Fruit fly (Drosophila melanogaster) whole organism, pupa: Measurements from ENCODE around the gene PIG-H.

Experiments
- CG10348 ChIP-seq: fragments of 200-800 bp; sonication (Bioruptor generic); IDR thresholded peaks from 2 replicates; pipeline ENCODE4 v1.3.6; 2022; ENCODE audit warnings: missing biosample characterization, missing genetic modification characterization
- CG12605 ChIP-seq: fragments of 200-800 bp; sonication (Bioruptor generic); IDR thresholded peaks from 2 replicates; pipeline ENCODE4 v1.3.6; 2022; ENCODE audit warnings: missing biosample characterization, missing genetic modification characterization
- CG13204 ChIP-seq: fragments of 200-800 bp; sonication (Bioruptor generic); optimal IDR thresholded peaks from 2 replicates; lab custom pipeline; 2018; ENCODE audit warnings: missing biosample characterization, mild to moderate bottlenecking, missing genetic modification characterization, moderate library complexity
- CG14655 ChIP-seq: fragments of 200-800 bp; sonication (Bioruptor generic); optimal IDR thresholded peaks from 3 replicates; lab custom pipeline; 2017; ENCODE audit warnings: mild to moderate bottlenecking, missing biosample characterization, missing genetic modification reagents, missing genetic modification characterization
- CG15710 ChIP-seq: fragments of 200-800 bp; sonication (Bioruptor generic); optimal IDR thresholded peaks from 2 replicates; lab custom pipeline; 2018; ENCODE audit warnings: missing biosample characterization, mild to moderate bottlenecking, missing genetic modification characterization, moderate library complexity
- CG17806 ChIP-seq: fragments of 200-800 bp; sonication (Bioruptor generic); optimal IDR thresholded peaks from 2 replicates; lab custom pipeline; 2018; ENCODE audit warnings: missing biosample characterization, mild to moderate bottlenecking, missing genetic modification characterization, moderate library complexity
- CG32121 ChIP-seq: fragments of 200-800 bp; sonication (Bioruptor generic); IDR thresholded peaks from 2 replicates; pipeline ENCODE4 v1.3.6; 2022; ENCODE audit warnings: missing biosample characterization, missing genetic modification characterization
- CG34367 ChIP-seq: fragments of 200-800 bp; sonication (Bioruptor generic); optimal IDR thresholded peaks from 2 replicates; lab custom pipeline; 2018; ENCODE audit warnings: missing biosample characterization, mild to moderate bottlenecking, missing genetic modification characterization
- CG4496 ChIP-seq: fragments of 200-800 bp; sonication (Bioruptor generic); IDR thresholded peaks from 3 replicates; pipeline ENCODE4 v1.3.6; 2022; ENCODE audit warnings: missing biosample characterization, missing genetic modification characterization
- CG8159 ChIP-seq: fragments of 200-800 bp; sonication (Bioruptor generic); optimal IDR thresholded peaks from 3 replicates; lab custom pipeline; 2018; ENCODE audit warnings: missing biosample characterization, mild to moderate bottlenecking, missing genetic modification characterization, moderate library complexity
- CG8301 ChIP-seq: fragments of 200-800 bp; sonication (Bioruptor generic); optimal IDR thresholded peaks from 2 replicates; lab custom pipeline; 2018; ENCODE audit warnings: missing biosample characterization, mild to moderate bottlenecking, missing genetic modification characterization
- CG9948 ChIP-seq: fragments of 200-800 bp; sonication (Bioruptor generic); optimal IDR thresholded peaks from 2 replicates; lab custom pipeline; 2018; ENCODE audit warnings: missing biosample characterization, mild to moderate bottlenecking, missing genetic modification characterization, moderate library complexity
- D1 ChIP-seq: fragments of 200-800 bp; sonication (Bioruptor generic); optimal IDR thresholded peaks from 2 replicates; lab custom pipeline; 2018; ENCODE audit warnings: missing biosample characterization, mild to moderate bottlenecking, missing genetic modification characterization, moderate library complexity
- EcR ChIP-seq: fragments of 200-800 bp; sonication (Bioruptor generic); optimal IDR thresholded peaks from 3 replicates; lab custom pipeline; 2019; ENCODE audit warnings: missing biosample characterization, missing genetic modification characterization, mild to moderate bottlenecking, moderate library complexity, missing genetic modification reagents
- Ets98B ChIP-seq: fragments of 200-800 bp; sonication (Bioruptor generic); IDR thresholded peaks from 2 replicates; pipeline ENCODE4 v1.3.6; 2022; ENCODE audit warnings: missing biosample characterization, missing genetic modification characterization
- Pif1A ChIP-seq: fragments of 200-800 bp; sonication (Bioruptor generic); optimal IDR thresholded peaks from 3 replicates; lab custom pipeline; 2016; ENCODE audit warnings: missing biosample characterization, missing genetic modification characterization
- Pif1B ChIP-seq: fragments of 200-800 bp; sonication (Bioruptor generic); optimal IDR thresholded peaks from 3 replicates; lab custom pipeline; 2016; ENCODE audit warnings: missing biosample characterization, missing genetic modification characterization
- Snoo ChIP-seq: fragments of 200-800 bp; sonication (Bioruptor generic); optimal IDR thresholded peaks from 3 replicates; lab custom pipeline; 2017; ENCODE audit warnings: missing biosample characterization, mild to moderate bottlenecking, missing genetic modification characterization, inconsistent platforms
- fd96Ca ChIP-seq: fragments of 200-800 bp; sonication (Bioruptor generic); IDR thresholded peaks from 3 replicates; pipeline ENCODE4 v1.3.6; 2022; ENCODE audit warnings: missing biosample characterization, missing genetic modification characterization
- gl ChIP-seq: fragments of 200-800 bp; sonication (Bioruptor generic); optimal IDR thresholded peaks from 2 replicates; lab custom pipeline; 2018; ENCODE audit warnings: missing biosample characterization, mild to moderate bottlenecking, missing genetic modification characterization
- rn ChIP-seq: fragments of 200-800 bp; sonication (Bioruptor generic); IDR thresholded peaks from 2 replicates; pipeline ENCODE4 v1.3.6; 2022; ENCODE audit warnings: missing biosample characterization, missing genetic modification characterization

The PIG-H gene

dm6 chr3R:7967347-7967746 lies 32.3 kb upstream of the PIG-H start, which contains the start of gene dsx:
Gene dsx (minus strand): TSS chr3R:7967408.
- TF ChIP-seq CG34367 (tag; lab: Kevin White, UChicago) (no peak), CG8159 (tag; lab: Kevin White, UChicago) (peak; percentile 37), CG14655 (GFP tag; lab: Kevin White, UChicago) (peak; percentile 59), EcR (GFP tag; lab: Kevin White, UChicago) (no peak), CG32121 (GFP tag; lab: Robert Waterston, UW) (no peak), CG15710 (tag; lab: Kevin White, UChicago) (peak; percentile 26), CG4496 (no peak), Pif1B (GFP tag; lab: Kevin White, UChicago) (no peak), rn (GFP tag; lab: Robert Waterston, UW) (no peak)
- TF ChIP-seq, all 21 proteins: peak for 3

DNA sequence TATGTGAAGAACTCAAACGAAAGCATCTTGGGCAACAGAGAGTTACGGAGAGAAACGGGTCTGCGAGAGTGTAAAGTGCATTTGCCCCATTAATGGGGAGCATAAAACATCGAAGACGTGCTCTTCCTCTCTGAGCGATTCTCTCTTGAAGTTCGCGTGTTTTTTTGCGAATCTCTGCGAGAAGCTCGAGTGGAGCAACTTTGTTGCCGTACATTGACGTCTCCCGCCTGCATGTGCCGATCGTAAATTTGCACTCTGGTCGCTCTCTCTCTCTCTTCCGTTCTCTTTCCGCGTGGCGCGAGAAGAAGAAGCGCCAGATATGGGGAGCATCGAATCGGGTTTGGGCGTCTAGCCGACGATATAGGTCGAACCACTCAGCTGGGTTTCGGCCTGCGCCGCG lies 31.8 kb upstream of the PIG-H start:
- TF ChIP-seq Ets98B (GFP tag; lab: Robert Waterston, UW) (peak; percentile 80), Snoo (tag; lab: Kevin White, UChicago) (no peak), EcR (GFP tag; lab: Kevin White, UChicago) (peak; percentile 98), CG15710 (tag; lab: Kevin White, UChicago) (no peak), rn (GFP tag; lab: Robert Waterston, UW) (no peak), CG13204 (GFP tag; lab: Kevin White, UChicago) (peak; percentile 61), CG14655 (GFP tag; lab: Kevin White, UChicago) (no peak), D1 (tag; lab: Kevin White, UChicago) (no peak), CG4496 (peak; percentile 74; the same call in 2 of the 3 replicates), CG9948 (no peak), Pif1A (GFP tag; lab: Kevin White, UChicago) (peak; percentile 2), CG32121 (GFP tag; lab: Robert Waterston, UW) (peak; percentile 60), CG17806 (no peak), CG34367 (tag; lab: Kevin White, UChicago) (no peak), CG8301 (no peak), CG8159 (tag; lab: Kevin White, UChicago) (no peak), fd96Ca (GFP tag; lab: Robert Waterston, UW) (peak; percentile 54; the same call in 1 of the 3 replicates), CG10348 (GFP tag; lab: Robert Waterston, UW) (no peak), gl (tag; lab: Kevin White, UChicago) (peak; percentile 28), Pif1B (GFP tag; lab: Kevin White, UChicago) (peak; percentile 45), CG12605 (GFP tag; lab: Robert Waterston, UW) (peak; percentile 79)

dm6 chr3R:7968958-7969701 lies 30.5 kb upstream of the PIG-H start:
- no peak for TF ChIP-seq CG10348 (GFP tag; lab: Robert Waterston, UW)
- TF ChIP-seq EcR (GFP tag; lab: Kevin White, UChicago) = peak; percentile 61
- TF ChIP-seq CG8301 = no peak
- no peak for TF ChIP-seq fd96Ca (GFP tag; lab: Robert Waterston, UW)
- TF ChIP-seq Ets98B (GFP tag; lab: Robert Waterston, UW) = no peak
- TF ChIP-seq CG14655 (GFP tag; lab: Kevin White, UChicago) = no peak
- no peak for TF ChIP-seq CG34367 (tag; lab: Kevin White, UChicago)
- no peak for TF ChIP-seq CG9948
- TF ChIP-seq CG13204 (GFP tag; lab: Kevin White, UChicago) = peak; percentile 39
- no peak for TF ChIP-seq Pif1A (GFP tag; lab: Kevin White, UChicago)
- no peak for TF ChIP-seq CG4496

DNA sequence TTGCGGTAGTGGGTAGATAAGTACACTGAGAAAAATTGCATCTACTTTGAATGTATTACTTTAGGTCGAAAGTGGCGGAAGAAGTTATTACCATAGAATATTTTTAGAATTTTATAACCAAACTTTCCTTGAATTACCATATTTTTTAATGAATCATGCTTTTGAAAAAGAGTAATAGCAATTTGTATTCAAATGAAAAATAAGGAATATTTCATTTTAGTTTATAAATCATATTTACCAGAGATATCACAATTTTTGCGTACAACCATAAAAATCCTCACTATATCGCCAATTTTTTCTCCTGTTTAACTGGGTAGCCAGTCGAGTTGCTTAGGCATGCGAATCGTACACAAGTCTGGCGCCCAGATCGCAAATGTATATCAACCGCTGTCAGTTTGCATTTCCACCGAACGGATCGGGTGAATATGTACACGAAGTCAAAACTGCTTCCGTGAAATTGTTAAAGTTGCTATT lies 29.9 kb upstream of the PIG-H start:
- TF ChIP-seq gl (tag; lab: Kevin White, UChicago) (peak; percentile 15), CG13204 (GFP tag; lab: Kevin White, UChicago) (peak; percentile 4), CG4496 (peak; percentile 83), Pif1B (GFP tag; lab: Kevin White, UChicago) (peak; percentile 71), Ets98B (GFP tag; lab: Robert Waterston, UW) (peak; percentile 78), CG8159 (tag; lab: Kevin White, UChicago) (peak; percentile 90), CG12605 (GFP tag; lab: Robert Waterston, UW) (peak; percentile 63), CG34367 (tag; lab: Kevin White, UChicago) (peak; percentile 62), CG15710 (tag; lab: Kevin White, UChicago) (peak; percentile 76), CG32121 (GFP tag; lab: Robert Waterston, UW) (peak; percentile 65), Snoo (tag; lab: Kevin White, UChicago) (peak; percentile 27), fd96Ca (GFP tag; lab: Robert Waterston, UW) (no peak), CG9948 (peak; percentile 86), EcR (GFP tag; lab: Kevin White, UChicago) (no peak), rn (GFP tag; lab: Robert Waterston, UW) (0 out of 2 replicates have a peak, but pooled peaks have one; percentile 9), D1 (tag; lab: Kevin White, UChicago) (peak; percentile 47), Pif1A (GFP tag; lab: Kevin White, UChicago) (peak; percentile 80), CG14655 (GFP tag; lab: Kevin White, UChicago) (peak; percentile 93), CG8301 (peak; percentile 91), CG10348 (GFP tag; lab: Robert Waterston, UW) (0 out of 2 replicates have a peak, but pooled peaks have one; percentile 21), CG17806 (peak; percentile 89)

- TF ChIP-seq Snoo (tag; lab: Kevin White, UChicago) (no peak), CG9948 (no peak), CG14655 (GFP tag; lab: Kevin White, UChicago) (no peak), gl (tag; lab: Kevin White, UChicago) (no peak), CG10348 (GFP tag; lab: Robert Waterston, UW) (no peak), Ets98B (GFP tag; lab: Robert Waterston, UW) (no peak), CG12605 (GFP tag; lab: Robert Waterston, UW) (no peak)
- TF ChIP-seq, all 21 proteins: peak for 0
These were observed 29.0 kb upstream of the PIG-H start for dm6 chr3R:7970640-7971039.
